Fruit fly (Drosophila melanogaster): Measurements from ENCODE around the gene CG9663.

dm6 chr2L:3299142-3299541, 3.8 kb downstream of the CG9663 start:
- no peak for TF ChIP-seq CTCF (optimal IDR thresholded peaks at IDR 0.05)
- TF ChIP-seq CG8478 (optimal IDR thresholded peaks at IDR 0.05): no peak

Data from S2 (cell line).